Worm (Caenorhabditis elegans): ENCODE measurements around the gene rig-6.

DNA sequence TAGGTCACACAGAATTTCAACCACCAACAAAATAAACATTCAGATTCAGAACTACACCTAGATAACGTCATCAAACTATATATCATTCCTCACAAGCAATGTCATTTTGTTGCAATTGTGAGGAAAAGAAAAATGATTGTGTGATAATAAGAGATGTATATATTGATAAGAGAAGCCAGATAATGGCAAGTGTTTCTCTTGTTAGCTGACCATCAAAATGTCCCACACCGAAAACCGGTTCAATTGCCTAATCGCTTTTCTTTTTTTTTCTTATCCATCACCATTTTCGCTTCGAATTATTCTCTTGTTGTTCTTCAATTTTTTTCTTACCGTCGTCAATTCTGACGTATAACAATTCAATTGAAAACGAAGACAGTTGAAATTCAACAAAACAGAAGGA is 39.4 kb downstream of the rig-6 start:
- no peak for TF ChIP-seq hlh-30 (tag; optimal IDR thresholded peaks at IDR 0.05; ENCODE audit: insufficient read depth)
- TF ChIP-seq skn-1 (tag; optimal IDR thresholded peaks at IDR 0.05) = no peak
- no peak for TF ChIP-seq set-16 (GFP tag; IDR thresholded peaks at IDR 0.05)
- no peak for TF ChIP-seq dpl-1 (GFP tag; optimal IDR thresholded peaks at IDR 0.05)
- no peak for TF ChIP-seq lin-39 (tag; optimal IDR thresholded peaks at IDR 0.05)
- TF ChIP-seq fkh-10 (GFP tag; optimal IDR thresholded peaks at IDR 0.05) = no peak
- no peak for TF ChIP-seq tag-97 (GFP tag; IDR thresholded peaks at IDR 0.05)
- peak; percentile 32 for TF ChIP-seq nhr-28 (tag; optimal IDR thresholded peaks at IDR 0.05)
- no peak for TF ChIP-seq jun-1 (tag; optimal IDR thresholded peaks at IDR 0.05)
- TF ChIP-seq fos-1 (tag; optimal IDR thresholded peaks at IDR 0.05) = no peak
- TF ChIP-seq mdl-1 (tag; optimal IDR thresholded peaks at IDR 0.05) = no peak
- no peak for TF ChIP-seq aly-2 (tag; optimal IDR thresholded peaks at IDR 0.05)
- no peak for TF ChIP-seq saeg-2 (GFP tag; IDR thresholded peaks at IDR 0.05)
- TF ChIP-seq R02D3.7 (tag; optimal IDR thresholded peaks at IDR 0.05) = no peak
